Fruit fly (Drosophila melanogaster) Kc167 (cell line): ENCODE measurements around the gene sinah.

Source experiments
- Myc ChIP-seq: fragments of >200 bp; optimal IDR thresholded peaks from 2 replicates; lab custom pipeline; 2017; ENCODE audit warnings: missing external identifiers
- Sin3A ChIP-seq: fragments of >200 bp; optimal IDR thresholded peaks from 2 replicates; lab custom pipeline; 2018; ENCODE audit warnings: missing external identifiers
- h ChIP-seq: fragments of >200 bp; optimal IDR thresholded peaks from 3 replicates; lab custom pipeline; 2018; ENCODE audit warnings: missing external identifiers
- insv ChIP-seq: fragments of >200 bp; optimal IDR thresholded peaks from 3 replicates; lab custom pipeline; 2018; ENCODE audit warnings: missing external identifiers
- psq ChIP-seq: fragments of >200 bp; optimal IDR thresholded peaks from 2 replicates; lab custom pipeline; 2017; ENCODE audit warnings: missing external identifiers
- ttk ChIP-seq: sonication (Bioruptor generic); optimal IDR thresholded peaks from 2 replicates; lab custom pipeline; 2017; ENCODE audit warnings: missing external identifiers

DNA sequence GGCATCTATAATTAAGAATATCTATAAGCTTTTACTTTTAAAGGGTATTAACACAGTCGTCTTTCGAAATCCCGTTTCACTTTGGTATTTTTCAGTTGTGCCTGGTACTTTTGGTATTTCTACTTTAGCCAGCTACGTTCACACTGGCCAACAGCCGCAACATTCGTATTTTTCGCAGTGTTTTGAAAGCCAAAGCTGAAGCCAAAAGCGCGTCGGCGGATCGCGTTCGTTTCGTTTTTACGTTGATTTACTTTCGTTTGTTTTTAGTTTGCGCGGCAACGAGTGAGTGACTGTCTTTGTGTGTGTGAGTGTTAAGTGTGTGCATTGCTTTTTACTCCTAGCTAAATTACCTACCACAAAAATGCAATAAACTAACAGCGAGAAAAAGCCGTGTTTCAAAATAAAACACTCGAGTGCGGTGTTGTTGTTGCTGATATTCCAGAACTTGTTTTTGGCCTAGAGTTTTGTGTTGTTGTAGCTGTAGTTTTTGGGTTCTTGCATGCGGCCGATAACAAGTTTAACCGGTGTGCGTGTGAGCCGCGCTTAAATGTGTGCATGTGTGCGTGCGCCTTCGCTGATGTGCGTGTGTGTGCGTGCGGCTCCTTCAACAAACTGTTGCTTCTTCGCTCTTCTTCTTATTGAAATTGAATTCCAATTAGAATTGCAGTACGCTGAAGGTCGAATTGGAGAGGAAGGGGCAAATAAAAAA lies 6.4 kb downstream of the sinah start, which contains the start of gene Lmpt:
- no peak for TF ChIP-seq insv (lab: Kevin White, UChicago)
- TF ChIP-seq Sin3A: no peak
- no peak for TF ChIP-seq h (lab: Kevin White, UChicago)
- no peak for TF ChIP-seq ttk (lab: Kevin White, UChicago)
- no peak for TF ChIP-seq psq
- no peak for TF ChIP-seq Myc
